Fruit fly (Drosophila melanogaster) whole organism, embryonic: ENCODE measurements around the gene RhoGAP100F.
A peak's percentile ranks its signal among the peaks of the same experiment; 100 is the strongest.

Experiments used
- Atf-2 ChIP-seq: fragments of 200-800 bp; sonication (Bioruptor generic); optimal IDR thresholded peaks from 2 replicates; lab custom pipeline; 2016; ENCODE audit warnings: missing biosample characterization, missing genetic modification characterization
- B-H1 ChIP-seq: fragments of 200-800 bp; sonication (Bioruptor generic); IDR thresholded peaks from 3 replicates; pipeline ENCODE4 v1.3.6; 2022; ENCODE audit warnings: missing biosample characterization, missing genetic modification characterization
- Blimp-1 ChIP-seq: fragments of 200-800 bp; sonication (Bioruptor generic); optimal IDR thresholded peaks from 3 replicates; lab custom pipeline; 2018; ENCODE audit warnings: missing biosample characterization, missing genetic modification characterization, mild to moderate bottlenecking, moderate library complexity, missing genetic modification reagents
- CG10209 ChIP-seq: fragments of 200-800 bp; sonication (Bioruptor generic); optimal IDR thresholded peaks from 3 replicates; lab custom pipeline; 2017; ENCODE audit warnings: missing biosample characterization, mild to moderate bottlenecking, missing genetic modification characterization, missing genetic modification reagents
- CG10462 ChIP-seq: fragments of 200-800 bp; sonication (Bioruptor generic); optimal IDR thresholded peaks from 2 replicates; lab custom pipeline; 2016; ENCODE audit warnings: missing biosample characterization, missing genetic modification characterization
- CG10565 ChIP-seq: fragments of 200-800 bp; sonication (Bioruptor generic); optimal IDR thresholded peaks from 3 replicates; lab custom pipeline; 2016; ENCODE audit warnings: missing biosample characterization, mild to moderate bottlenecking, missing genetic modification characterization
- CG10959 ChIP-seq: fragments of 200-800 bp; sonication (Bioruptor generic); IDR thresholded peaks from 2 replicates; pipeline ENCODE4 v1.3.6; 2022; ENCODE audit warnings: missing biosample characterization, missing genetic modification characterization
- CG10979 ChIP-seq: fragments of 200-800 bp; sonication (Bioruptor generic); optimal IDR thresholded peaks from 2 replicates; lab custom pipeline; 2018; ENCODE audit warnings: missing biosample characterization, mild to moderate bottlenecking, missing genetic modification characterization, moderate library complexity
- CG11696 ChIP-seq: fragments of 200-800 bp; sonication (Bioruptor generic); IDR thresholded peaks from 2 replicates; pipeline ENCODE4 v1.3.6; 2022; ENCODE audit warnings: missing biosample characterization, missing genetic modification characterization
- CG17568 ChIP-seq: fragments of 200-800 bp; sonication (Bioruptor generic); optimal IDR thresholded peaks from 2 replicates; lab custom pipeline; 2018; ENCODE audit warnings: missing biosample characterization, mild to moderate bottlenecking, missing genetic modification characterization, moderate library complexity
- CG1792 ChIP-seq: fragments of 200-800 bp; sonication (Bioruptor generic); optimal IDR thresholded peaks from 2 replicates; lab custom pipeline; 2016; ENCODE audit warnings: missing biosample characterization, missing genetic modification characterization
- CG2120 ChIP-seq: fragments of 200-800 bp; sonication (Bioruptor generic); optimal IDR thresholded peaks from 3 replicates; lab custom pipeline; 2016; ENCODE audit warnings: missing biosample characterization, missing genetic modification characterization
- CG2199 ChIP-seq: fragments of 200-800 bp; sonication (Bioruptor generic); IDR thresholded peaks from 3 replicates; pipeline ENCODE4 v1.3.6; 2022; ENCODE audit warnings: missing biosample characterization, missing genetic modification characterization
- CG34224 ChIP-seq: fragments of 200-800 bp; sonication (Bioruptor generic); IDR thresholded peaks from 3 replicates; pipeline ENCODE4 v1.3.6; 2022; ENCODE audit warnings: missing biosample characterization, missing genetic modification characterization; ENCODE audit not compliant: partially characterized antibody
- CG4404 ChIP-seq: fragments of 200-800 bp; sonication (Bioruptor generic); IDR thresholded peaks from 2 replicates; pipeline ENCODE4 v1.3.6; 2022; ENCODE audit warnings: missing biosample characterization, missing genetic modification characterization
- CG4424 ChIP-seq: fragments of 200-800 bp; sonication (Bioruptor generic); optimal IDR thresholded peaks from 3 replicates; lab custom pipeline; 2016; ENCODE audit warnings: missing biosample characterization, missing genetic modification characterization
- CG6272 ChIP-seq: fragments of 200-800 bp; sonication (Bioruptor generic); IDR thresholded peaks from 2 replicates; pipeline ENCODE4 v1.3.6; 2022; ENCODE audit warnings: missing biosample characterization, missing genetic modification characterization
- CG7271 ChIP-seq: fragments of 200-800 bp; sonication (Bioruptor generic); optimal IDR thresholded peaks from 2 replicates; lab custom pipeline; 2018; ENCODE audit warnings: missing biosample characterization, mild to moderate bottlenecking, missing genetic modification characterization, moderate library complexity
- CG8359 ChIP-seq: fragments of 200-800 bp; sonication (Bioruptor generic); optimal IDR thresholded peaks from 2 replicates; lab custom pipeline; 2017; ENCODE audit warnings: missing biosample characterization, mild to moderate bottlenecking, missing genetic modification characterization, borderline replicate concordance
- CoRest ChIP-seq: fragments of 200-800 bp; sonication (Bioruptor generic); optimal IDR thresholded peaks from 3 replicates; lab custom pipeline; 2018; ENCODE audit warnings: missing biosample characterization, mild to moderate bottlenecking, missing genetic modification characterization, moderate library complexity
- D19A ChIP-seq: fragments of 200-800 bp; optimal IDR thresholded peaks from 3 replicates; lab custom pipeline; 2019; ENCODE audit warnings: missing biosample characterization, mild to moderate bottlenecking, missing genetic modification characterization, moderate library complexity
- Doc2 ChIP-seq: fragments of 200-800 bp; sonication (Bioruptor generic); IDR thresholded peaks from 2 replicates; pipeline ENCODE4 v1.3.6; 2022; ENCODE audit warnings: missing biosample characterization, missing genetic modification characterization
- Dp ChIP-seq: fragments of 200-800 bp; sonication (Bioruptor generic); optimal IDR thresholded peaks from 2 replicates; lab custom pipeline; 2018; ENCODE audit warnings: missing biosample characterization, mild to moderate bottlenecking, missing genetic modification characterization, moderate library complexity
- Elba2 ChIP-seq: fragments of 200-800 bp; sonication (Bioruptor generic); optimal IDR thresholded peaks from 3 replicates; lab custom pipeline; 2016; ENCODE audit warnings: missing biosample characterization, missing genetic modification characterization
- Hr3 ChIP-seq: fragments of 200-800 bp; sonication (Bioruptor generic); optimal IDR thresholded peaks from 3 replicates; lab custom pipeline; 2016; ENCODE audit warnings: missing biosample characterization, missing genetic modification characterization
- Lhr ChIP-seq: fragments of 200-800 bp; sonication (Bioruptor generic); optimal IDR thresholded peaks from 3 replicates; lab custom pipeline; 2017; ENCODE audit warnings: mild to moderate bottlenecking, missing biosample characterization, missing genetic modification reagents, missing genetic modification characterization
- Max ChIP-seq: fragments of 200-800 bp; sonication (Bioruptor generic); optimal IDR thresholded peaks from 2 replicates; lab custom pipeline; 2016; ENCODE audit warnings: missing biosample characterization, mild to moderate bottlenecking, missing genetic modification characterization
- Meics ChIP-seq: fragments of 200-800 bp; sonication (Bioruptor generic); optimal IDR thresholded peaks from 2 replicates; lab custom pipeline; 2017; ENCODE audit warnings: missing biosample characterization, mild to moderate bottlenecking, missing genetic modification characterization
- Optix ChIP-seq: fragments of 200-800 bp; sonication (Bioruptor generic); IDR thresholded peaks from 3 replicates; pipeline ENCODE4 v1.3.6; 2022; ENCODE audit warnings: missing biosample characterization, missing genetic modification characterization
- Rx ChIP-seq: fragments of 200-800 bp; sonication (Bioruptor generic); IDR thresholded peaks from 2 replicates; pipeline ENCODE4 v1.3.6; 2022; ENCODE audit warnings: missing biosample characterization, missing genetic modification characterization
- Xbp1 ChIP-seq: fragments of 200-800 bp; sonication (Bioruptor generic); optimal IDR thresholded peaks from 3 replicates; lab custom pipeline; 2016; ENCODE audit warnings: missing biosample characterization, mild to moderate bottlenecking, missing genetic modification characterization
- ash1 ChIP-seq: fragments of 200-800 bp; sonication (Bioruptor generic); optimal IDR thresholded peaks from 2 replicates; lab custom pipeline; 2018; ENCODE audit warnings: missing biosample characterization, mild to moderate bottlenecking, missing genetic modification characterization
- bcd ChIP-seq: fragments of 200-800 bp; sonication (Bioruptor generic); optimal IDR thresholded peaks from 2 replicates; lab custom pipeline; 2017; ENCODE audit warnings: missing biosample characterization, mild to moderate bottlenecking, missing genetic modification characterization
- cwo ChIP-seq: fragments of 200-800 bp; sonication (Bioruptor generic); optimal IDR thresholded peaks from 3 replicates; lab custom pipeline; 2017; ENCODE audit warnings: missing biosample characterization, missing genetic modification characterization, mild to moderate bottlenecking, moderate library complexity, missing genetic modification reagents
- fd102C ChIP-seq: fragments of 200-800 bp; sonication (Bioruptor generic); optimal IDR thresholded peaks from 2 replicates; lab custom pipeline; 2018; ENCODE audit warnings: missing biosample characterization, mild to moderate bottlenecking, missing genetic modification characterization, moderate library complexity
- jing ChIP-seq: fragments of 200-800 bp; sonication (Bioruptor generic); optimal IDR thresholded peaks from 2 replicates; lab custom pipeline; 2018; ENCODE audit warnings: missing biosample characterization, mild to moderate bottlenecking, missing genetic modification characterization
- lmd ChIP-seq: fragments of 200-800 bp; sonication (Bioruptor generic); IDR thresholded peaks from 2 replicates; pipeline ENCODE4 v1.3.6; 2022; ENCODE audit warnings: missing biosample characterization, missing genetic modification characterization
- mirr ChIP-seq: fragments of 200-800 bp; sonication (Bioruptor generic); optimal IDR thresholded peaks from 3 replicates; lab custom pipeline; 2018; ENCODE audit warnings: missing biosample characterization, mild to moderate bottlenecking, missing genetic modification characterization
- odd ChIP-seq: fragments of 200-800 bp; sonication (Bioruptor generic); optimal IDR thresholded peaks from 2 replicates; lab custom pipeline; 2017; ENCODE audit warnings: missing biosample characterization, mild to moderate bottlenecking, missing genetic modification characterization
- otp ChIP-seq: fragments of 200-800 bp; sonication (Bioruptor generic); IDR thresholded peaks from 3 replicates; pipeline ENCODE4, ENCODE4 v1.3.6; 2022; ENCODE audit warnings: missing biosample characterization, missing genetic modification characterization
- pho ChIP-seq: fragments of 200-800 bp; sonication (Bioruptor generic); optimal IDR thresholded peaks from 2 replicates; lab custom pipeline; 2016; ENCODE audit warnings: missing biosample characterization, missing genetic modification characterization
- psq ChIP-seq: fragments of 200-800 bp; sonication (Bioruptor generic); optimal IDR thresholded peaks from 2 replicates; lab custom pipeline; 2017; ENCODE audit warnings: missing biosample characterization, missing genetic modification characterization
- shn ChIP-seq: fragments of 200-800 bp; sonication (Bioruptor generic); optimal IDR thresholded peaks from 3 replicates; lab custom pipeline; 2016; ENCODE audit warnings: missing biosample characterization, missing genetic modification characterization
- sima ChIP-seq: fragments of 200-800 bp; sonication (Bioruptor generic); optimal IDR thresholded peaks from 2 replicates; lab custom pipeline; 2016; ENCODE audit warnings: missing biosample characterization, missing genetic modification characterization
- sna ChIP-seq: fragments of 200-800 bp; sonication (Bioruptor generic); IDR thresholded peaks from 2 replicates; pipeline ENCODE4 v1.3.6; 2022; ENCODE audit warnings: missing biosample characterization, missing genetic modification characterization; ENCODE audit not compliant: partially characterized antibody
- tgo ChIP-seq: fragments of 200-800 bp; sonication (Bioruptor generic); IDR thresholded peaks from 3 replicates; pipeline ENCODE4 v1.3.6; 2022; ENCODE audit warnings: missing biosample characterization, missing genetic modification characterization
- vnd ChIP-seq: fragments of 200-800 bp; sonication (Bioruptor generic); IDR thresholded peaks from 3 replicates; pipeline ENCODE4 v1.3.6; 2022; ENCODE audit warnings: missing biosample characterization, missing genetic modification characterization; ENCODE audit not compliant: partially characterized antibody
- wek ChIP-seq: fragments of 200-800 bp; sonication (Bioruptor generic); optimal IDR thresholded peaks from 3 replicates; lab custom pipeline; 2018; ENCODE audit warnings: missing biosample characterization, mild to moderate bottlenecking, missing genetic modification characterization, moderate library complexity
- zen2 ChIP-seq: fragments of 200-800 bp; sonication (Bioruptor generic); IDR thresholded peaks from 3 replicates; pipeline ENCODE4 v1.3.6; 2022; ENCODE audit warnings: missing biosample characterization, missing genetic modification characterization; ENCODE audit not compliant: partially characterized antibody
- zfh1 ChIP-seq: fragments of 200-800 bp; sonication (Bioruptor generic); IDR thresholded peaks from 3 replicates; pipeline ENCODE4 v1.3.6; 2022; ENCODE audit warnings: missing biosample characterization, missing genetic modification characterization

RhoGAP100F gene

DNA sequence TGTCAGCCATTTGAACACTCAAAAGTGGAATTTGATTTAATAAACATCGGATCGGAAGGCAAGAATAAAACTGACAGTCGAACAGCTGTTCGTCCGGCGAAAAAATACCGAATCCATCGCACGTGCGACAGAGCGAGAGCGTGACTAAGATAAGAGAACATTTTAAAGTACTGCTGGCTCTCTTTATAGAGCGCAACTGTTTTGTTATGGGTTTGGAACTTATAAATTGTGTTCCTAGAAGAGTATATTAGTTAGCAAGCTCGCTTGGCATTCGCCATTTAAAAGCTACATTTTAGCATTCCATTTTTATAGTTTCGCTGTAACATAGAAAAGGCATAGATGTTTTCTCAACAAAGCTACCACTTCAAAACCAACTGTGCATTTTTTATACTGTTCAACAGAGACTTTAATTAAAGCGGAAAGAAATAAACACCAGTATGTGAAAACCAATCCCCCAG, 2.3 kb upstream of the RhoGAP100F start, which contains the start of gene Rift (continued):
- TF ChIP-seq CG4404 (GFP tag; lab: Robert Waterston, UW) (no peak), Meics (peak; percentile 29), cwo (GFP tag; lab: Kevin White, UChicago) (peak; percentile 99), B-H1 (GFP tag; lab: Robert Waterston, UW) (no peak; the same call in 2 of the 3 replicates), Doc2 (GFP tag; lab: Robert Waterston, UW) (no peak), Blimp-1 (GFP tag; lab: Kevin White, UChicago) (peak; percentile 40), fd102C (GFP tag; lab: Kevin White, UChicago) (no peak), Hr3 (GFP tag; lab: Kevin White, UChicago) (no peak), pho (GFP tag; lab: Kevin White, UChicago) (peak; percentile 7), Elba2 (GFP tag; lab: Kevin White, UChicago) (no peak), otp (no peak), shn (GFP tag; lab: Kevin White, UChicago) (peak; percentile 15), Atf-2 (GFP tag; lab: Kevin White, UChicago) (no peak), CG11696 (GFP tag; lab: Robert Waterston, UW) (no peak), CG10979 (tag; lab: Kevin White, UChicago) (peak; percentile 22), odd (no peak), CG6272 (GFP tag; lab: Robert Waterston, UW) (no peak), CG10209 (GFP tag; lab: Kevin White, UChicago) (peak; percentile 26), CG4424 (GFP tag; lab: Kevin White, UChicago) (no peak), D19A (peak; percentile 48), CoRest (no peak), mirr (GFP tag; lab: Kevin White, UChicago) (peak; percentile 26), ash1 (GFP tag; lab: Kevin White, UChicago) (no peak), jing (no peak), vnd (GFP tag; lab: Robert Waterston, UW) (no peak), CG7271 (no peak), tgo (GFP tag; lab: Robert Waterston, UW) (peak; percentile 43; the same call in 1 of the 3 replicates), Max (GFP tag; lab: Kevin White, UChicago) (no peak), CG10462 (GFP tag; lab: Kevin White, UChicago) (no peak), lmd (GFP tag; lab: Robert Waterston, UW) (peak; percentile 36; the same call in 1 of the 2 replicates), CG10959 (GFP tag; lab: Robert Waterston, UW) (no peak), Dp (GFP tag; lab: Kevin White, UChicago) (no peak), CG2120 (peak; percentile 54), bcd (no peak), CG2199 (GFP tag; lab: Robert Waterston, UW) (0 out of 3 replicates have a peak, but pooled peaks have one; percentile 27), Rx (GFP tag; lab: Robert Waterston, UW) (no peak), CG1792 (GFP tag; lab: Kevin White, UChicago) (no peak), Lhr (GFP tag; lab: Kevin White, UChicago) (no peak), CG34224 (GFP tag; lab: Robert Waterston, UW) (0 out of 3 replicates have a peak, but pooled peaks have one; percentile 38), wek (GFP tag; lab: Kevin White, UChicago) (no peak), sna (GFP tag; lab: Robert Waterston, UW) (0 out of 2 replicates have a peak, but pooled peaks have one; percentile 36), sima (GFP tag; lab: Kevin White, UChicago) (no peak), zfh1 (GFP tag; lab: Robert Waterston, UW) (peak; percentile 54; the same call in 1 of the 3 replicates), zen2 (no peak), Xbp1 (GFP tag; lab: Kevin White, UChicago) (no peak), psq (no peak), CG8359 (GFP tag; lab: Kevin White, UChicago) (no peak), Optix (GFP tag; lab: Robert Waterston, UW) (no peak), CG17568 (GFP tag; lab: Kevin White, UChicago) (peak; percentile 33), CG10565 (GFP tag; lab: Kevin White, UChicago) (no peak)
